Fruit fly (Drosophila melanogaster): ENCODE measurements around the gene CG6005.

DNA sequence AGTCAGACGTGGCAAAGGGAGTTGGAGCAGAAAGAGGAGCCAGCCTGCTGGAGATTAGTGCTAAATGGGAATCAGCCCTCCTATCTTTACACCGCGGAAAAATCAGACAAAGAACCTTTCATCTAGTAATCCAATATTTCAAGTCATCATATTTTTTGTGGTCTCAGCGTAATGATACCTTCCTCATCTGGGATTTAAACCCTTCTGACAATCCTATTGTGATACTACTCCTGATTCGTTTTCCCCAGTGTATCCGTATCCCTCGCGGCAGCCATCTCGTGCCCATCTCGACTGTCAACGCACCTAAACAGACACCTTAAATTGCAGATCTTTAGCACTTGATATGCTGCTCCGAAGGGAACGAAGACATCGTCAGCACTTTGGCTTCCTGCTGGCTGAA lies 25.5 kb downstream of the CG6005 start:
- TF ChIP-seq kay (GFP tag; ENCODE audit: borderline replicate concordance) (no peak), CG33017 (tag; optimal IDR thresholded peaks at IDR 0.05) (no peak), ovo (GFP tag; optimal IDR thresholded peaks at IDR 0.05) (no peak), bab1 (GFP tag; optimal IDR thresholded peaks at IDR 0.05) (no peak), tj (GFP tag; optimal IDR thresholded peaks at IDR 0.05) (no peak), CG7045 (GFP tag; optimal IDR thresholded peaks at IDR 0.05) (no peak), CG5204 (GFP tag; optimal IDR thresholded peaks at IDR 0.05) (no peak), CG1620 (GFP tag; optimal IDR thresholded peaks at IDR 0.05) (no peak), Crg-1 (GFP tag; optimal IDR thresholded peaks at IDR 0.05) (no peak), pad (GFP tag; optimal IDR thresholded peaks at IDR 0.05) (no peak), CG14711 (tag; optimal IDR thresholded peaks at IDR 0.05) (no peak), CG7101 (tag; optimal IDR thresholded peaks at IDR 0.05) (no peak)
